Fruit fly (Drosophila melanogaster) whole organism, embryonic: ENCODE results near the gene E2f2.

Source experiments
- Atf6 ChIP-seq: fragments of 200-800 bp; sonication (Bioruptor generic); IDR thresholded peaks from 2 replicates; pipeline ENCODE4 v1.3.6; 2022; ENCODE audit warnings: missing biosample characterization, missing genetic modification characterization
- Bdp1 ChIP-seq: fragments of 200-800 bp; sonication (Bioruptor generic); optimal IDR thresholded peaks from 3 replicates; lab custom pipeline; 2016; ENCODE audit warnings: missing biosample characterization, missing genetic modification characterization
- C15 ChIP-seq: fragments of 200-800 bp; sonication (Bioruptor generic); IDR thresholded peaks from 3 replicates; pipeline ENCODE4 v1.3.6; 2022; ENCODE audit warnings: missing biosample characterization, missing genetic modification characterization
- CG10209 ChIP-seq: fragments of 200-800 bp; sonication (Bioruptor generic); optimal IDR thresholded peaks from 3 replicates; lab custom pipeline; 2017; ENCODE audit warnings: missing biosample characterization, mild to moderate bottlenecking, missing genetic modification characterization, missing genetic modification reagents
- CG12219 ChIP-seq: fragments of 200-800 bp; sonication (Bioruptor generic); optimal IDR thresholded peaks from 3 replicates; lab custom pipeline; 2018; ENCODE audit warnings: missing biosample characterization, mild to moderate bottlenecking, missing genetic modification characterization
- CG14014 ChIP-seq: fragments of 200-800 bp; sonication (Bioruptor generic); IDR thresholded peaks from 2 replicates; pipeline ENCODE4 v1.3.6; 2022; ENCODE audit warnings: missing biosample characterization, missing genetic modification characterization
- CG16779 ChIP-seq: fragments of 200-800 bp; sonication (Bioruptor generic); IDR thresholded peaks from 2 replicates; pipeline ENCODE4 v1.3.6; 2022; ENCODE audit warnings: missing biosample characterization, missing genetic modification characterization
- CG17361 ChIP-seq: fragments of 200-800 bp; sonication (Bioruptor generic); IDR thresholded peaks from 3 replicates; pipeline ENCODE4 v1.3.6; 2022; ENCODE audit warnings: missing biosample characterization, missing genetic modification characterization
- CG18011 ChIP-seq: fragments of 200-800 bp; sonication (Bioruptor generic); optimal IDR thresholded peaks from 2 replicates; lab custom pipeline; 2017; ENCODE audit warnings: missing biosample characterization, missing genetic modification characterization, mild to moderate bottlenecking, moderate library complexity, missing genotype
- CG18619 ChIP-seq: fragments of 200-800 bp; sonication (Bioruptor generic); optimal IDR thresholded peaks from 3 replicates; lab custom pipeline; 2017; ENCODE audit warnings: missing biosample characterization, mild to moderate bottlenecking, missing genetic modification characterization
- CG31388 ChIP-seq: fragments of 200-800 bp; sonication (Bioruptor generic); optimal IDR thresholded peaks from 2 replicates; lab custom pipeline; 2016; ENCODE audit warnings: missing biosample characterization, missing genetic modification characterization
- CG3163 ChIP-seq: fragments of 200-800 bp; sonication (Bioruptor generic); optimal IDR thresholded peaks from 3 replicates; lab custom pipeline; 2016; ENCODE audit warnings: missing biosample characterization, missing genetic modification characterization
- CG4360 ChIP-seq: fragments of 200-800 bp; sonication (Bioruptor generic); IDR thresholded peaks from 2 replicates; pipeline ENCODE4 v1.3.6; 2022; ENCODE audit warnings: missing biosample characterization, missing genetic modification characterization
- CG5953 ChIP-seq: fragments of 200-800 bp; sonication (Bioruptor generic); IDR thresholded peaks from 2 replicates; pipeline ENCODE4 v1.3.6; 2022; ENCODE audit warnings: missing biosample characterization, missing genetic modification characterization
- CG6254 ChIP-seq: fragments of 200-800 bp; sonication (Bioruptor generic); optimal IDR thresholded peaks from 3 replicates; lab custom pipeline; 2017; ENCODE audit warnings: mild to moderate bottlenecking, missing biosample characterization, missing genetic modification reagents, missing genetic modification characterization
- CG8765 ChIP-seq: fragments of 200-800 bp; sonication (Bioruptor generic); IDR thresholded peaks from 2 replicates; pipeline ENCODE4 v1.3.6; 2022; ENCODE audit warnings: missing biosample characterization, missing genetic modification characterization
- CG8924 ChIP-seq: fragments of 200-800 bp; optimal IDR thresholded peaks from 3 replicates; lab custom pipeline; 2019; ENCODE audit warnings: missing biosample characterization, mild to moderate bottlenecking, missing genetic modification characterization, moderate library complexity
- Dbx ChIP-seq: fragments of 200-800 bp; sonication (Bioruptor generic); IDR thresholded peaks from 3 replicates; pipeline ENCODE4 v1.3.6; 2022; ENCODE audit warnings: missing biosample characterization, missing genetic modification characterization
- Dref ChIP-seq: fragments of 200-800 bp; sonication (Bioruptor generic); IDR thresholded peaks from 2 replicates; pipeline ENCODE4 v1.3.6; 2022; ENCODE audit warnings: missing biosample characterization, missing genetic modification characterization
- Eip74EF ChIP-seq, 2 experiments: fragments of 200-800 bp in 1 of 2; fragments of >200 bp in 1 of 2; sonication (Bioruptor generic) in 1 of 2; optimal IDR thresholded peaks; 2 replicates each; lab custom pipeline; 2017 to 2019; ENCODE audit warnings: missing biosample characterization in 2 of 2, missing genetic modification characterization in 2 of 2, mild to moderate bottlenecking in 1 of 2, moderate library complexity in 1 of 2
- Elba2 ChIP-seq: fragments of 200-800 bp; sonication (Bioruptor generic); optimal IDR thresholded peaks from 3 replicates; lab custom pipeline; 2016; ENCODE audit warnings: missing biosample characterization, missing genetic modification characterization
- Hand ChIP-seq: fragments of 200-800 bp; sonication (Bioruptor generic); optimal IDR thresholded peaks from 2 replicates; lab custom pipeline; 2017; ENCODE audit warnings: mild to moderate bottlenecking, missing biosample characterization, missing genetic modification reagents, missing genetic modification characterization
- HmgD ChIP-seq: fragments of 200-800 bp; sonication (Bioruptor generic); optimal IDR thresholded peaks from 3 replicates; lab custom pipeline; 2016; ENCODE audit warnings: missing biosample characterization, missing genetic modification characterization
- Hr39 ChIP-seq: fragments of >200 bp; optimal IDR thresholded peaks from 2 replicates; lab custom pipeline; 2017
- Max ChIP-seq: fragments of 200-800 bp; sonication (Bioruptor generic); optimal IDR thresholded peaks from 2 replicates; lab custom pipeline; 2016; ENCODE audit warnings: missing biosample characterization, mild to moderate bottlenecking, missing genetic modification characterization
- NC2α ChIP-seq: fragments of 200-800 bp; sonication (Bioruptor generic); optimal IDR thresholded peaks from 2 replicates; lab custom pipeline; 2016; ENCODE audit warnings: missing biosample characterization, missing genetic modification characterization
- NFAT ChIP-seq: fragments of 200-800 bp; sonication (Bioruptor generic); IDR thresholded peaks from 2 replicates; pipeline ENCODE4 v1.3.6; 2022; ENCODE audit warnings: missing biosample characterization, missing genetic modification characterization
- Pdp1 ChIP-seq, 2 experiments: fragments of 200-800 bp; sonication (Bioruptor generic); optimal IDR thresholded peaks; 3 replicates each; lab custom pipeline; 2016; ENCODE audit warnings: missing biosample characterization in 2 of 2, missing genetic modification characterization in 2 of 2, mild to moderate bottlenecking in 1 of 2, moderate library complexity in 1 of 2
- Rfx ChIP-seq: fragments of 200-800 bp; sonication (Bioruptor generic); IDR thresholded peaks from 2 replicates; pipeline ENCODE4 v1.3.6; 2022; ENCODE audit warnings: missing biosample characterization, missing genetic modification characterization
- Vsx1 ChIP-seq: fragments of 200-800 bp; sonication (Bioruptor generic); optimal IDR thresholded peaks from 2 replicates; lab custom pipeline; 2017; ENCODE audit warnings: missing biosample characterization, mild to moderate bottlenecking, missing genetic modification characterization, missing genetic modification reagents
- YL-1 ChIP-seq: fragments of 200-800 bp; sonication (Bioruptor generic); optimal IDR thresholded peaks from 3 replicates; lab custom pipeline; 2017; ENCODE audit warnings: missing biosample characterization, mild to moderate bottlenecking, missing genetic modification characterization
- al ChIP-seq: fragments of 200-800 bp; sonication (Bioruptor generic); IDR thresholded peaks from 2 replicates; pipeline ENCODE4 v1.3.6; 2022; ENCODE audit warnings: missing biosample characterization, missing genetic modification characterization
- ap ChIP-seq: fragments of 200-800 bp; sonication (Bioruptor generic); IDR thresholded peaks from 2 replicates; pipeline ENCODE4 v1.3.6; 2022; ENCODE audit warnings: missing biosample characterization, missing genetic modification characterization
- bbx ChIP-seq: fragments of 200-800 bp; sonication (Bioruptor generic); IDR thresholded peaks from 2 replicates; pipeline ENCODE4 v1.3.6; 2022; ENCODE audit warnings: missing biosample characterization, missing genetic modification characterization; ENCODE audit not compliant: partially characterized antibody
- chm ChIP-seq: fragments of 200-800 bp; sonication (Bioruptor generic); IDR thresholded peaks from 2 replicates; pipeline ENCODE4 v1.3.6; 2022; ENCODE audit warnings: missing biosample characterization, missing genetic modification characterization
- cwo ChIP-seq: fragments of 200-800 bp; sonication (Bioruptor generic); optimal IDR thresholded peaks from 3 replicates; lab custom pipeline; 2017; ENCODE audit warnings: missing biosample characterization, missing genetic modification characterization, mild to moderate bottlenecking, moderate library complexity, missing genetic modification reagents
- dm ChIP-seq: fragments of 200-800 bp; sonication (Bioruptor generic); optimal IDR thresholded peaks from 3 replicates; lab custom pipeline; 2016; ENCODE audit warnings: missing biosample characterization, missing genetic modification characterization
- dmrt99B ChIP-seq: fragments of 200-800 bp; sonication (Bioruptor generic); optimal IDR thresholded peaks from 2 replicates; lab custom pipeline; 2018; ENCODE audit warnings: missing biosample characterization, mild to moderate bottlenecking, missing genetic modification characterization, moderate library complexity
- ems ChIP-seq: fragments of 200-800 bp; sonication (Bioruptor generic); optimal IDR thresholded peaks from 3 replicates; lab custom pipeline; 2016; ENCODE audit warnings: missing biosample characterization, missing genetic modification characterization
- en ChIP-seq: fragments of 200-800 bp; sonication (Bioruptor generic); optimal IDR thresholded peaks from 2 replicates; lab custom pipeline; 2016; ENCODE audit warnings: missing biosample characterization, missing genetic modification characterization
- gce ChIP-seq: fragments of 200-800 bp; sonication (Bioruptor generic); IDR thresholded peaks from 3 replicates; pipeline ENCODE4 v1.3.6; 2022; ENCODE audit warnings: missing biosample characterization, missing genetic modification characterization
- gcm2 ChIP-seq: fragments of 200-800 bp; sonication (Bioruptor generic); optimal IDR thresholded peaks from 2 replicates; lab custom pipeline; 2016; ENCODE audit warnings: missing biosample characterization, missing genetic modification characterization
- jigr1 ChIP-seq: fragments of 200-800 bp; sonication (Bioruptor generic); IDR thresholded peaks from 3 replicates; pipeline ENCODE4 v1.3.6; 2022; ENCODE audit warnings: missing biosample characterization, missing genetic modification characterization
- klu ChIP-seq: fragments of 200-800 bp; sonication (Bioruptor generic); IDR thresholded peaks from 2 replicates; pipeline ENCODE4 v1.3.6; 2022; ENCODE audit warnings: missing biosample characterization, missing genetic modification characterization
- lilli ChIP-seq: fragments of 200-800 bp; sonication (Bioruptor generic); optimal IDR thresholded peaks from 3 replicates; lab custom pipeline; 2016; ENCODE audit warnings: missing biosample characterization, missing genetic modification characterization
- nerfin-1 ChIP-seq: fragments of 200-800 bp; sonication (Bioruptor generic); optimal IDR thresholded peaks from 3 replicates; lab custom pipeline; 2019; ENCODE audit warnings: missing biosample characterization, mild to moderate bottlenecking, missing genetic modification characterization, moderate library complexity
- org-1 ChIP-seq: fragments of 200-800 bp; sonication (Bioruptor generic); optimal IDR thresholded peaks from 2 replicates; lab custom pipeline; 2017; ENCODE audit warnings: missing biosample characterization, missing genetic modification characterization
- pita ChIP-seq: fragments of 200-800 bp; sonication (Bioruptor generic); optimal IDR thresholded peaks from 2 replicates; lab custom pipeline; 2017; ENCODE audit warnings: missing biosample characterization, mild to moderate bottlenecking, missing genetic modification characterization
- ranshi ChIP-seq: fragments of 200-800 bp; sonication (Bioruptor generic); IDR thresholded peaks from 2 replicates; pipeline ENCODE4 v1.3.6; 2022; ENCODE audit warnings: missing biosample characterization, missing genetic modification characterization
- schlank ChIP-seq: fragments of 200-800 bp; sonication (Bioruptor generic); optimal IDR thresholded peaks from 2 replicates; lab custom pipeline; 2018; ENCODE audit warnings: missing biosample characterization, mild to moderate bottlenecking, missing genetic modification characterization
- sens-2 ChIP-seq: fragments of 200-800 bp; sonication (Bioruptor generic); IDR thresholded peaks from 2 replicates; pipeline ENCODE4 v1.3.6; 2022; ENCODE audit warnings: missing biosample characterization, missing genetic modification characterization
- so ChIP-seq: fragments of 200-800 bp; sonication (Bioruptor generic); IDR thresholded peaks from 3 replicates; pipeline ENCODE4 v1.3.6; 2022; ENCODE audit warnings: missing biosample characterization, missing genetic modification characterization
- sqz ChIP-seq: fragments of 200-800 bp; sonication (Bioruptor generic); optimal IDR thresholded peaks from 3 replicates; lab custom pipeline; 2018; ENCODE audit warnings: missing biosample characterization, mild to moderate bottlenecking, missing genetic modification characterization

Gene E2f2

DNA sequence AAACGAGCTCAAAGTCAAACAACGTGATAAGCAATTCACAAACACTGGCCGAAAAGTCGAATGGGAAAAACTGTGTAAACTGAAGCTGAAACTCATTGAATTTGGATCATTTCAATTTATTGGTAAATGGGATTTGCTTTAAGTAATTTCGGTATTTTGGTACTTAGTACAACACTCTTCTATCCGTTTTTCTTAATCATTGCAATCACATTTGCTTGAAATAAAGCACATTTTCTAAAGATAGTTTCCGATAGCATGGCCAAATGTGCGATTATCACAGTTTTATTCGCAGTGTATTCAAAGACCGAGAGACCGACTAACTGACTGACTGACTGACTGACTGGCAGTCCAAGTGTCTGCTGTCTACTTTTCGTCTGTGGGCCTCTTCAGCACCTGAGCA, 40.0 kb upstream of the E2f2 start (continued):
- no peak for TF ChIP-seq dm
- no peak for TF ChIP-seq klu (GFP tag; lab: Robert Waterston, UW)
- no peak for TF ChIP-seq bbx (GFP tag; lab: Robert Waterston, UW)
- no peak for TF ChIP-seq sqz (GFP tag; lab: Kevin White, UChicago)
- peak in 1 of 2 experiments; percentile 7 for TF ChIP-seq Pdp1 (GFP tag; optimal IDR thresholded peaks at IDR 0.05; lab: Kevin White, UChicago)
- TF ChIP-seq ap, result no peak
- no peak for TF ChIP-seq Hr39 (lab: Kevin White, UChicago)
- TF ChIP-seq Max, result no peak
- TF ChIP-seq en, result no peak
- no peak for TF ChIP-seq CG4360 (GFP tag; lab: Robert Waterston, UW)
- TF ChIP-seq al (GFP tag; lab: Robert Waterston, UW), result no peak
- TF ChIP-seq C15 (GFP tag; lab: Robert Waterston, UW), result no peak
- TF ChIP-seq CG10209 (GFP tag; lab: Kevin White, UChicago), result peak; percentile 46
- no peak for TF ChIP-seq CG5953 (GFP tag; lab: Robert Waterston, UW)
- TF ChIP-seq ems (GFP tag; lab: Kevin White, UChicago), result no peak
- TF ChIP-seq CG14014 (GFP tag; lab: Robert Waterston, UW), result no peak
- no peak for TF ChIP-seq Elba2 (GFP tag; lab: Kevin White, UChicago)
- no peak for TF ChIP-seq chm (GFP tag; lab: Robert Waterston, UW)
- no peak for TF ChIP-seq jigr1
- TF ChIP-seq CG3163 (GFP tag; lab: Kevin White, UChicago), result no peak
- no peak for TF ChIP-seq CG16779
- TF ChIP-seq HmgD (GFP tag; lab: Kevin White, UChicago), result no peak
- peak; percentile 6 for TF ChIP-seq CG8924 (tag; lab: Kevin White, UChicago)
- TF ChIP-seq CG31388 (GFP tag; lab: Kevin White, UChicago), result no peak
- TF ChIP-seq schlank (tag; lab: Kevin White, UChicago), result no peak
- no peak for TF ChIP-seq pita
- TF ChIP-seq NFAT, result no peak
- peak; percentile 1 for TF ChIP-seq lilli (GFP tag; lab: Kevin White, UChicago)
- no peak for TF ChIP-seq YL-1 (GFP tag; lab: Kevin White, UChicago)
- TF ChIP-seq CG8765, result no peak
- no peak for TF ChIP-seq gcm2 (GFP tag; lab: Kevin White, UChicago)
- TF ChIP-seq so, result no peak
- TF ChIP-seq NC2α (GFP tag; lab: Kevin White, UChicago), result no peak
- no peak for TF ChIP-seq gce
- TF ChIP-seq ranshi (GFP tag; lab: Robert Waterston, UW), result no peak
- TF ChIP-seq Rfx (GFP tag; lab: Robert Waterston, UW), result 0 out of 2 replicates have a peak, but pooled peaks have one; percentile 14
- TF ChIP-seq CG17361 (GFP tag; lab: Robert Waterston, UW), result 0 out of 3 replicates have a peak, but pooled peaks have one; percentile 32
- TF ChIP-seq Vsx1 (GFP tag; lab: Kevin White, UChicago), result no peak
- TF ChIP-seq cwo, result peak; percentile 12
- no peak for TF ChIP-seq CG12219 (GFP tag; lab: Kevin White, UChicago)
- TF ChIP-seq Atf6 (GFP tag; lab: Robert Waterston, UW), result no peak
- TF ChIP-seq Bdp1, result no peak
- TF ChIP-seq Hand (GFP tag; lab: Kevin White, UChicago), result no peak
- no peak for TF ChIP-seq nerfin-1 (tag; lab: Kevin White, UChicago)
- TF ChIP-seq CG18011, result no peak
- no peak for TF ChIP-seq Dref (GFP tag; lab: Robert Waterston, UW)
- no peak for TF ChIP-seq CG6254 (GFP tag; lab: Kevin White, UChicago)
- TF ChIP-seq CG18619 (GFP tag; lab: Kevin White, UChicago), result no peak
- TF ChIP-seq Eip74EF (GFP tag; optimal IDR thresholded peaks at IDR 0.05; lab: Kevin White, UChicago), result no peak
- peak; percentile 28 for TF ChIP-seq dmrt99B (tag; lab: Kevin White, UChicago)
- TF ChIP-seq sens-2 (GFP tag; lab: Robert Waterston, UW), result no peak
- TF ChIP-seq Dbx (GFP tag; lab: Robert Waterston, UW), result no peak
- TF ChIP-seq org-1 (GFP tag; lab: Kevin White, UChicago), result no peak
